Worm (Caenorhabditis elegans) whole organism, young adult: Measurements from ENCODE around the gene rpn-9.
A peak's percentile ranks its signal among the peaks of the same experiment; 100 is the strongest.

Experiments
- B0035.1 ChIP-seq: sonication (generic microtip); optimal IDR thresholded peaks from 2 replicates; lab custom pipeline; 2016; ENCODE audit warnings: missing genetic modification characterization, mild to moderate bottlenecking, missing compliant biosample characterization, missing genotype, missing genetic modification reagents
- B0336.3 ChIP-seq: fragments of 200-800 bp; sonication (Bioruptor generic); IDR thresholded peaks from 2 replicates; pipeline ENCODE4 v1.3.6; 2022; ENCODE audit warnings: missing genetic modification characterization, missing compliant biosample characterization
- D2030.7 ChIP-seq: fragments of 200-800 bp; sonication (Bioruptor generic); IDR thresholded peaks from 2 replicates; pipeline ENCODE4 v1.3.6; 2022; ENCODE audit warnings: missing genetic modification reagents, missing genetic modification characterization, missing compliant biosample characterization
- F23B12.7 ChIP-seq: sonication (generic microtip); optimal IDR thresholded peaks from 2 replicates; lab custom pipeline; 2017; ENCODE audit warnings: missing genetic modification characterization, mild to moderate bottlenecking, missing compliant biosample characterization, antibody characterized with exemption, moderate library complexity; ENCODE audit not compliant: insufficient read depth
- F37B4.10 ChIP-seq: fragments of 200-800 bp; sonication (Bioruptor generic); IDR thresholded peaks from 2 replicates; pipeline ENCODE4 v1.3.6; 2022; ENCODE audit warnings: missing genetic modification characterization, missing compliant biosample characterization
- F49E8.2 ChIP-seq: sonication (generic microtip); optimal IDR thresholded peaks from 3 replicates; lab custom pipeline; 2017; ENCODE audit warnings: missing genetic modification characterization, mild to moderate bottlenecking, missing compliant biosample characterization, antibody characterized with exemption, moderate library complexity; ENCODE audit not compliant: insufficient read depth
- F57A8.1 ChIP-seq: fragments of 200-800 bp; sonication (Bioruptor generic); optimal IDR thresholded peaks from 2 replicates; lab custom pipeline; 2018; ENCODE audit warnings: mild to moderate bottlenecking, missing genetic modification characterization, moderate library complexity, missing compliant biosample characterization
- F57C9.4 ChIP-seq: sonication (generic microtip); optimal IDR thresholded peaks from 2 replicates; lab custom pipeline; 2017; ENCODE audit warnings: mild to moderate bottlenecking, missing genetic modification characterization, missing compliant biosample characterization
- K12H6.12 ChIP-seq: fragments of 200-800 bp; sonication (Bioruptor generic); optimal IDR thresholded peaks from 2 replicates; lab custom pipeline; 2018; ENCODE audit warnings: mild to moderate bottlenecking, missing genetic modification characterization, missing compliant biosample characterization
- Y53F4B.3 ChIP-seq: fragments of 200-800 bp; sonication (Bioruptor generic); IDR thresholded peaks from 2 replicates; pipeline ENCODE4 v1.3.6; 2022; ENCODE audit warnings: missing genetic modification reagents, missing genetic modification characterization, missing compliant biosample characterization
- Y67H2A.10 ChIP-seq: fragments of 200-800 bp; sonication (Bioruptor generic); conservative IDR thresholded peaks from 2 replicates; pipeline ENCODE4 v1.3.6; 2022; ENCODE audit warnings: missing genetic modification reagents, missing genetic modification characterization, missing compliant biosample characterization
- ZK185.1 ChIP-seq: sonication (generic microtip); optimal IDR thresholded peaks from 2 replicates; lab custom pipeline; 2016; ENCODE audit warnings: mild to moderate bottlenecking, missing genetic modification characterization, missing compliant biosample characterization; ENCODE audit not compliant: poor library complexity, severe bottlenecking
- athp-1 ChIP-seq: sonication (generic microtip); optimal IDR thresholded peaks from 2 replicates; lab custom pipeline; 2017; ENCODE audit warnings: mild to moderate bottlenecking, missing genetic modification characterization, missing compliant biosample characterization
- attf-3 ChIP-seq: fragments of 200-800 bp; sonication (Bioruptor generic); conservative IDR thresholded peaks from 2 replicates; pipeline ENCODE4 v1.3.6; 2022; ENCODE audit warnings: missing genetic modification reagents, missing genetic modification characterization, missing compliant biosample characterization
- attf-5 ChIP-seq: fragments of 200-800 bp; sonication (Bioruptor generic); optimal IDR thresholded peaks from 2 replicates; lab custom pipeline; 2018; ENCODE audit warnings: mild to moderate bottlenecking, missing genetic modification characterization, missing compliant biosample characterization
- bed-2 ChIP-seq: fragments of 200-800 bp; sonication (Bioruptor generic); IDR thresholded peaks from 2 replicates; pipeline ENCODE4 v1.3.6; 2022; ENCODE audit warnings: missing genetic modification reagents, missing genetic modification characterization, missing compliant biosample characterization
- ccch-3 ChIP-seq: fragments of 200-800 bp; sonication (Bioruptor generic); optimal IDR thresholded peaks from 2 replicates; lab custom pipeline; 2018; ENCODE audit warnings: mild to moderate bottlenecking, missing genetic modification characterization, missing compliant biosample characterization
- cebp-2 ChIP-seq: fragments of 200-800 bp; sonication (Bioruptor generic); IDR thresholded peaks from 2 replicates; pipeline ENCODE4 v1.3.6; 2022; ENCODE audit warnings: missing genetic modification characterization, missing compliant biosample characterization
- ceh-27 ChIP-seq: fragments of 200-800 bp; sonication (Bioruptor generic); optimal IDR thresholded peaks from 2 replicates; lab custom pipeline; 2018; ENCODE audit warnings: mild to moderate bottlenecking, missing genetic modification characterization, moderate library complexity, missing compliant biosample characterization
- ceh-91 ChIP-seq: fragments of 200-800 bp; sonication (Bioruptor generic); IDR thresholded peaks from 2 replicates; pipeline ENCODE4 v1.3.6; 2022; ENCODE audit warnings: missing genetic modification reagents, missing genetic modification characterization, missing compliant biosample characterization
- die-1 ChIP-seq: sonication (generic microtip); optimal IDR thresholded peaks from 2 replicates; lab custom pipeline; 2016; ENCODE audit warnings: missing genotype, mild to moderate bottlenecking, missing genetic modification characterization, missing compliant biosample characterization
- dpl-1 ChIP-seq: fragments of 150-350 bp; optimal IDR thresholded peaks from 2 replicates; lab custom pipeline; 2014; ENCODE audit warnings: missing biosample characterization, missing genetic modification reagents, missing genetic modification characterization
- egl-18 ChIP-seq: fragments of 200-800 bp; sonication (Bioruptor generic); IDR thresholded peaks from 2 replicates; pipeline ENCODE4 v1.3.6; 2022; ENCODE audit warnings: missing genetic modification reagents, missing genetic modification characterization, missing compliant biosample characterization
- hmg-1.2 ChIP-seq: fragments of 200-800 bp; sonication (Bioruptor generic); IDR thresholded peaks from 2 replicates; pipeline ENCODE4 v1.3.6; 2022; ENCODE audit warnings: missing genetic modification reagents, missing genetic modification characterization, missing compliant biosample characterization
- hrde-1 ChIP-seq: sonication (generic microtip); optimal IDR thresholded peaks from 2 replicates; lab custom pipeline; 2016; ENCODE audit warnings: missing genetic modification characterization, mild to moderate bottlenecking, missing compliant biosample characterization, moderate library complexity, missing genotype, missing genetic modification reagents, borderline replicate concordance
- hsf-1 ChIP-seq: fragments of 200-800 bp; sonication (Bioruptor generic); IDR thresholded peaks from 2 replicates; pipeline ENCODE4 v1.3.6; 2022; ENCODE audit warnings: missing genetic modification reagents, missing genetic modification characterization, missing compliant biosample characterization
- lin-26 ChIP-seq: fragments of 200-800 bp; sonication (Bioruptor generic); IDR thresholded peaks from 2 replicates; pipeline ENCODE4 v1.3.6; 2022; ENCODE audit warnings: missing genetic modification reagents, missing genetic modification characterization, missing compliant biosample characterization
- lin-35 ChIP-seq, 3 experiments: fragments of 150-350 bp in 2 of 3; sonication (generic microtip) in 1 of 3; optimal IDR thresholded peaks; 2 replicates each; lab custom pipeline; 2014 to 2018; ENCODE audit warnings: missing biosample characterization in 3 of 3, missing genetic modification characterization in 3 of 3, missing genetic modification reagents in 3 of 3
- lin-54 ChIP-seq: fragments of 200-800 bp; sonication (Bioruptor generic); optimal IDR thresholded peaks from 2 replicates; lab custom pipeline; 2018; ENCODE audit warnings: mild to moderate bottlenecking, missing genetic modification characterization, missing compliant biosample characterization
- madf-10 ChIP-seq: sonication (generic microtip); optimal IDR thresholded peaks from 2 replicates; lab custom pipeline; 2016; ENCODE audit warnings: mild to moderate bottlenecking, missing genetic modification characterization, missing compliant biosample characterization
- mel-28 ChIP-seq: sonication (generic microtip); optimal IDR thresholded peaks from 2 replicates; lab custom pipeline; 2016; ENCODE audit warnings: borderline replicate concordance, mild to moderate bottlenecking, missing genetic modification characterization, missing compliant biosample characterization
- mes-4 ChIP-seq: sonication (generic microtip); optimal IDR thresholded peaks from 2 replicates; lab custom pipeline; 2016; ENCODE audit warnings: missing genotype, missing genetic modification characterization, missing compliant biosample characterization
- nfya-1 ChIP-seq: sonication (generic microtip); optimal IDR thresholded peaks from 2 replicates; lab custom pipeline; 2017; ENCODE audit warnings: antibody characterized with exemption, missing compliant biosample characterization, missing genetic modification characterization, borderline replicate concordance; ENCODE audit not compliant: insufficient read depth
- nhr-80 ChIP-seq: sonication (generic microtip); optimal IDR thresholded peaks from 2 replicates; lab custom pipeline; 2016; ENCODE audit warnings: missing genetic modification characterization, missing compliant biosample characterization
- nhr-90 ChIP-seq: sonication (generic microtip); optimal IDR thresholded peaks from 2 replicates; lab custom pipeline; 2016; ENCODE audit warnings: missing genotype, mild to moderate bottlenecking, missing genetic modification characterization, missing compliant biosample characterization
- pbrm-1 ChIP-seq: fragments of 200-800 bp; sonication (Bioruptor generic); IDR thresholded peaks from 2 replicates; pipeline ENCODE4 v1.3.6; 2022; ENCODE audit warnings: missing genetic modification reagents, missing genetic modification characterization, missing compliant biosample characterization
- sdz-38 ChIP-seq: sonication (generic microtip); optimal IDR thresholded peaks from 2 replicates; lab custom pipeline; 2016; ENCODE audit warnings: missing genotype, missing genetic modification characterization, missing compliant biosample characterization
- snpc-4 ChIP-seq, 5 experiments: fragments of 150-350 bp in 1 of 5; sonication (generic microtip) in 4 of 5; optimal IDR thresholded peaks; 2 replicates each; lab custom pipeline; 2014 to 2018; ENCODE audit warnings: missing genetic modification characterization in 5 of 5, missing biosample characterization in 3 of 5, antibody characterized with exemption in 2 of 5, mild to moderate bottlenecking in 2 of 5, missing compliant biosample characterization in 2 of 5, missing genotype in 2 of 5, moderate library complexity in 2 of 5, missing genetic modification reagents in 1 of 5
- sptf-2 ChIP-seq: fragments of 200-800 bp; sonication (Bioruptor generic); optimal IDR thresholded peaks from 2 replicates; lab custom pipeline; 2018; ENCODE audit warnings: mild to moderate bottlenecking, missing genetic modification characterization, missing compliant biosample characterization
- xnd-1 ChIP-seq: sonication (generic microtip); optimal IDR thresholded peaks from 2 replicates; lab custom pipeline; 2016; ENCODE audit warnings: missing genotype, missing genetic modification reagents, missing genetic modification characterization, missing compliant biosample characterization
- zim-3 ChIP-seq: sonication (generic microtip); optimal IDR thresholded peaks from 2 replicates; lab custom pipeline; 2017; ENCODE audit warnings: mild to moderate bottlenecking, missing genetic modification characterization, moderate library complexity, missing compliant biosample characterization
- ztf-22 ChIP-seq: fragments of 200-800 bp; sonication (Bioruptor generic); optimal IDR thresholded peaks from 2 replicates; lab custom pipeline; 2018; ENCODE audit warnings: mild to moderate bottlenecking, missing genetic modification characterization, moderate library complexity, missing compliant biosample characterization

rpn-9 gene

DNA sequence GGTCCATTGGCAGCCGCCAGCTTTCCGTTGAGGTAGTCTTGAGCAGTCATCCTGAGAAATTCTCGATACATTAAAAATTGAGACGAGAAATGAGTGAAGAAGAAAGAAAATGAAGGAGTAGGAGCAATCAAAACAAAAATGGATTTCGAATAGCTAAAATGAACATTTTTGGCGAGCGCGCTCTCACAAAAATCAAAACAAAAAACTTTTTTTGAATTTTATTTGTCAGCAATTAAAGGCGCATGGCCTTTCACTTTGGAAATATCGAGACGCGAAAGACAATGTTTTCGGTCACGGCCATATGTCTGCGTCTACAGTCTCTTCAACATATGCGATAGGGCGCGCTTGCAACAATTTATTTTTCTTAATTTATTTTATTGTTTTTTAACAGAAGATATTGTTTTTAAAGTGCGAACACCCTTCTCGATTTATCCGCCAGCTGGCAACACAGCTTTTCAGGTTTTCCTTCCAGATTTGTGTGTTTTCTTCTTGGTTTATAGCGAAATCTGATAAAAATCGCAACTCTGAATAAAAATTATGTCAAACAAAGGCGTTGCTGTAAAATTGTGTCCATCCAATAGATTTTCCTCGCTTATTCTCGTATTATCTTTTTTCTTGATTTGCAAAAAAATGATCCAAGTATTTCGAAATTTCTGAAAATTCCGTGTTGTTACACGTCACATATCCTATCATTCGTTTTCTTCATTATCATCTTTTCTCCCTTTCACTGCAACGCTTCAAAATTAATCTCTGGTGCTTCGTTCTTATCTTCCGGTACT is at the start of gene rpn-9, which contains the start of gene T06D8.9 (continued):
- peak; percentile 66 for TF ChIP-seq F49E8.2 (tag; lab: Kevin White, UChicago)
- TF ChIP-seq sdz-38 (tag; lab: Kevin White, UChicago): no peak
- peak in 2 of 3 experiments; percentile 15 to 71 for TF ChIP-seq lin-35 (GFP tag; optimal IDR thresholded peaks at IDR 0.05; lab: Kevin White, UChicago)
- TF ChIP-seq cebp-2 (GFP tag; lab: Robert Waterston, UW): no peak
- TF ChIP-seq F37B4.10: no peak
- TF ChIP-seq lin-26 (GFP tag; lab: Robert Waterston, UW): no peak
- TF ChIP-seq ccch-3 (GFP tag; lab: Kevin White, UChicago): no peak
- TF ChIP-seq attf-5 (GFP tag; lab: Kevin White, UChicago): peak; percentile 96
- no peak for TF ChIP-seq mes-4
- no peak for TF ChIP-seq nfya-1
- TF ChIP-seq B0336.3 (GFP tag; lab: Robert Waterston, UW): peak; percentile 28; the same call in 1 of the 2 replicates
- TF ChIP-seq hsf-1 (GFP tag; lab: Robert Waterston, UW): peak; percentile 78
- no peak for TF ChIP-seq mel-28 (tag; lab: Kevin White, UChicago)
- TF ChIP-seq attf-3 (GFP tag; lab: Robert Waterston, UW): peak; percentile 82
- peak; percentile 52 for TF ChIP-seq athp-1
- TF ChIP-seq xnd-1: peak; percentile 65
- peak; percentile 81 for TF ChIP-seq pbrm-1
- TF ChIP-seq ztf-22 (GFP tag; lab: Kevin White, UChicago): no peak
- peak; percentile 18 for TF ChIP-seq madf-10 (tag; lab: Kevin White, UChicago)
- TF ChIP-seq lin-54 (GFP tag; lab: Kevin White, UChicago): peak; percentile 87
- TF ChIP-seq die-1 (tag; lab: Kevin White, UChicago): no peak
- TF ChIP-seq dpl-1 (GFP tag; lab: Kevin White, UChicago): peak; percentile 66
- TF ChIP-seq egl-18 (GFP tag; lab: Robert Waterston, UW): no peak
- peak; percentile 64 for TF ChIP-seq nhr-80 (tag; lab: Kevin White, UChicago)
- peak; percentile 86 for TF ChIP-seq ceh-91 (GFP tag; lab: Robert Waterston, UW)
- no peak for TF ChIP-seq hrde-1 (tag; lab: Kevin White, UChicago)
- TF ChIP-seq F57A8.1 (GFP tag; lab: Kevin White, UChicago): no peak
- TF ChIP-seq nhr-90 (tag; lab: Kevin White, UChicago): no peak
- no peak for TF ChIP-seq bed-2 (GFP tag; lab: Robert Waterston, UW)
- peak; percentile 95 for TF ChIP-seq hmg-1.2 (GFP tag; lab: Robert Waterston, UW)
- peak; percentile 21 for TF ChIP-seq ZK185.1 (tag; lab: Kevin White, UChicago)
- no peak for TF ChIP-seq zim-3 (tag; lab: Kevin White, UChicago)
- TF ChIP-seq ceh-27 (GFP tag; lab: Kevin White, UChicago): peak; percentile 54
- peak; percentile 45; the same call in 1 of the 2 replicates for TF ChIP-seq Y67H2A.10
- peak; percentile 48 for TF ChIP-seq K12H6.12
- no peak for TF ChIP-seq sptf-2 (GFP tag; lab: Kevin White, UChicago)
- TF ChIP-seq F57C9.4: no peak
- peak; percentile 17 for TF ChIP-seq snpc-4 (GFP tag; optimal IDR thresholded peaks at IDR 0.05; lab: Kevin White, UChicago)
- TF ChIP-seq snpc-4 (tag; optimal IDR thresholded peaks at IDR 0.05; lab: Kevin White, UChicago): peak; percentile 70 to 80 (median 76)
- no peak for TF ChIP-seq Y53F4B.3 (GFP tag; lab: Robert Waterston, UW)
- TF ChIP-seq B0035.1 (tag; lab: Kevin White, UChicago): no peak
- TF ChIP-seq F23B12.7: peak; percentile 90
- peak; percentile 89 for TF ChIP-seq D2030.7 (GFP tag; lab: Robert Waterston, UW)
